Fruit fly (Drosophila melanogaster): ENCODE measurements around the gene CG45075.

The CG45075 gene

dm6 chr2L:6127478-6127877, 36.3 kb downstream of the CG45075 start, which contains the start of gene WDR79 (continued):
- TF ChIP-seq CG16813 (GFP tag; IDR thresholded peaks at IDR 0.05; ENCODE audit: partially characterized antibody) = no peak
- no peak for TF ChIP-seq CG16815 (GFP tag; optimal IDR thresholded peaks at IDR 0.05)
- TF ChIP-seq eyg (GFP tag; optimal IDR thresholded peaks at IDR 0.05) = no peak
- peak; percentile 68 for TF ChIP-seq Dp (GFP tag; optimal IDR thresholded peaks at IDR 0.05)
- no peak for TF ChIP-seq CG3847 (GFP tag; IDR thresholded peaks at IDR 0.05)
- TF ChIP-seq Dll (GFP tag; IDR thresholded peaks at IDR 0.05; ENCODE audit: partially characterized antibody) = 0 out of 4 replicates have a peak, but pooled peaks have one; percentile 11
- TF ChIP-seq CG10209 (GFP tag; optimal IDR thresholded peaks at IDR 0.05) = no peak
- peak; percentile 74 for TF ChIP-seq trem (tag; optimal IDR thresholded peaks at IDR 0.05)
- TF ChIP-seq CG15514 (GFP tag; optimal IDR thresholded peaks at IDR 0.05) = peak; percentile 52
- TF ChIP-seq CTCF (GFP tag; optimal IDR thresholded peaks at IDR 0.05) = peak; percentile 38
- TF ChIP-seq Doc3 (GFP tag; IDR thresholded peaks at IDR 0.05; ENCODE audit: partially characterized antibody) = no peak
- peak; percentile 6 for TF ChIP-seq sens (GFP tag)
- peak; percentile 73 for TF ChIP-seq CG9797 (GFP tag; optimal IDR thresholded peaks at IDR 0.05)
- peak; percentile 50 for TF ChIP-seq pzg (GFP tag; optimal IDR thresholded peaks at IDR 0.05)
- TF ChIP-seq Max (GFP tag; optimal IDR thresholded peaks at IDR 0.05) = no peak
- peak; percentile 17 for TF ChIP-seq pfk (GFP tag; optimal IDR thresholded peaks at IDR 0.05)
- no peak for TF ChIP-seq ro (GFP tag; IDR thresholded peaks at IDR 0.05)
- TF ChIP-seq CG13287 (GFP tag; IDR thresholded peaks at IDR 0.05; ENCODE audit: partially characterized antibody) = peak; percentile 48; the same call in 1 of the 2 replicates
- no peak for TF ChIP-seq CG3281 (GFP tag; optimal IDR thresholded peaks at IDR 0.05)
- peak; percentile 61 for TF ChIP-seq CG1603 (tag; optimal IDR thresholded peaks at IDR 0.05)
- TF ChIP-seq row (GFP tag; IDR thresholded peaks at IDR 0.05) = peak; percentile 45; the same call in 2 of the 3 replicates
- TF ChIP-seq Myb (GFP tag; optimal IDR thresholded peaks at IDR 0.05) = peak; percentile 79
- no peak for TF ChIP-seq fd96Cb (tag; optimal IDR thresholded peaks at IDR 0.05)
- TF ChIP-seq Ets97D (GFP tag; optimal IDR thresholded peaks at IDR 0.05) = peak; percentile 14
- TF ChIP-seq Neu2 (GFP tag; optimal IDR thresholded peaks at IDR 0.05; ENCODE audit: borderline replicate concordance) = no peak
- peak; percentile 84 for TF ChIP-seq gfzf (GFP tag; optimal IDR thresholded peaks at IDR 0.05)
- peak; percentile 16 for TF ChIP-seq MESR4 (GFP tag; optimal IDR thresholded peaks at IDR 0.05)
- TF ChIP-seq CG18262 (tag; optimal IDR thresholded peaks at IDR 0.05) = no peak
- TF ChIP-seq unc-4 (GFP tag; IDR thresholded peaks at IDR 0.05; ENCODE audit: partially characterized antibody) = no peak
- TF ChIP-seq CG14710 (tag; optimal IDR thresholded peaks at IDR 0.05) = peak; percentile 16
- TF ChIP-seq Trl (optimal IDR thresholded peaks at IDR 0.05) = no peak
- no peak for TF ChIP-seq Trl (GFP tag; optimal IDR thresholded peaks at IDR 0.05)

dm6 chr2L:6130522-6131073, 39.4 kb downstream of the CG45075 start, which contains the start of the genes B9d2, tctn and CG9222:
Gene B9d2, minus strand, starts transcription at chr2L:6130651.
Gene tctn, minus strand, starts transcription at chr2L:6130651.
Gene CG9222, plus strand, starts transcription at chr2L:6131023.
- no peak for TF ChIP-seq CG12155 (GFP tag; optimal IDR thresholded peaks at IDR 0.05)
- no peak for TF ChIP-seq H2.0 (GFP tag; IDR thresholded peaks at IDR 0.05)
- peak; percentile 84 for TF ChIP-seq stwl (tag; optimal IDR thresholded peaks at IDR 0.05)
- TF ChIP-seq Atf6 (GFP tag; IDR thresholded peaks at IDR 0.05) = no peak
- no peak for TF ChIP-seq Sry-δ (GFP tag; optimal IDR thresholded peaks at IDR 0.05)
- no peak for TF ChIP-seq CG17361 (GFP tag; IDR thresholded peaks at IDR 0.05)
- no peak for TF ChIP-seq HLH54F (GFP tag; optimal IDR thresholded peaks at IDR 0.05)
- TF ChIP-seq hkb (optimal IDR thresholded peaks at IDR 0.05) = no peak
- no peak for TF ChIP-seq hkb (GFP tag; IDR thresholded peaks at IDR 0.05)
- no peak for TF ChIP-seq lmd (GFP tag; IDR thresholded peaks at IDR 0.05)
- no peak for TF ChIP-seq CG16813 (GFP tag; IDR thresholded peaks at IDR 0.05; ENCODE audit: partially characterized antibody)
- TF ChIP-seq rib (GFP tag; IDR thresholded peaks at IDR 0.05) = no peak
- no peak for TF ChIP-seq aop (GFP tag; IDR thresholded peaks at IDR 0.05)
- TF ChIP-seq Lim3 (GFP tag; IDR thresholded peaks at IDR 0.05) = no peak
- no peak for TF ChIP-seq Ssrp (tag; optimal IDR thresholded peaks at IDR 0.05)
- TF ChIP-seq bab2 (GFP tag; optimal IDR thresholded peaks at IDR 0.05) = no peak
- TF ChIP-seq salm (tag; optimal IDR thresholded peaks at IDR 0.05) = no peak
- peak; percentile 98 for TF ChIP-seq trem (tag; optimal IDR thresholded peaks at IDR 0.05)
- peak; percentile 35 for TF ChIP-seq Myb (GFP tag; optimal IDR thresholded peaks at IDR 0.05)
- no peak for TF ChIP-seq pzg (GFP tag; optimal IDR thresholded peaks at IDR 0.05)
- TF ChIP-seq CG15514 (GFP tag; optimal IDR thresholded peaks at IDR 0.05) = peak; percentile 95
- TF ChIP-seq B-H2 (GFP tag; optimal IDR thresholded peaks at IDR 0.05) = no peak

All from whole organism, embryonic.